Fruit fly (Drosophila melanogaster) whole organism, prepupa: ENCODE measurements around the gene CG31792.

ENCODE experiments used
- Blimp-1 ChIP-seq: fragments of 200-800 bp; sonication (Bioruptor generic); optimal IDR thresholded peaks from 3 replicates; lab custom pipeline; 2017; ENCODE audit warnings: missing biosample characterization, missing genetic modification characterization, mild to moderate bottlenecking, moderate library complexity, missing genetic modification reagents
- CG10631 ChIP-seq: fragments of 200-800 bp; sonication (Bioruptor generic); optimal IDR thresholded peaks from 2 replicates; lab custom pipeline; 2016; ENCODE audit warnings: missing biosample characterization, missing genetic modification characterization
- CG11294 ChIP-seq: fragments of 200-800 bp; sonication (Bioruptor generic); IDR thresholded peaks from 2 replicates; pipeline ENCODE4 v1.3.6; 2022; ENCODE audit warnings: missing biosample characterization, missing genetic modification characterization
- CG11762 ChIP-seq: fragments of 200-800 bp; sonication (Bioruptor generic); optimal IDR thresholded peaks from 3 replicates; lab custom pipeline; 2016; ENCODE audit warnings: missing biosample characterization, missing genetic modification characterization; ENCODE audit not compliant: insufficient read depth
- CG11902 ChIP-seq: fragments of 200-800 bp; sonication (Bioruptor generic); optimal IDR thresholded peaks from 3 replicates; lab custom pipeline; 2016; ENCODE audit warnings: missing biosample characterization, missing genetic modification characterization
- CG15336 ChIP-seq: fragments of 200-800 bp; sonication (Bioruptor generic); IDR thresholded peaks from 2 replicates; pipeline ENCODE4 v1.3.6; 2022; ENCODE audit warnings: missing biosample characterization, missing genetic modification characterization
- CG1621 ChIP-seq: fragments of 200-800 bp; sonication (Bioruptor generic); optimal IDR thresholded peaks from 3 replicates; lab custom pipeline; 2018; ENCODE audit warnings: missing biosample characterization, mild to moderate bottlenecking, missing genetic modification characterization
- CG16779 ChIP-seq: fragments of 200-800 bp; sonication (Bioruptor generic); optimal IDR thresholded peaks from 3 replicates; lab custom pipeline; 2017; ENCODE audit warnings: missing biosample characterization, mild to moderate bottlenecking, missing genetic modification characterization
- CG3032 ChIP-seq: fragments of 200-800 bp; optimal IDR thresholded peaks from 2 replicates; lab custom pipeline; 2019; ENCODE audit warnings: missing biosample characterization, mild to moderate bottlenecking, missing genetic modification characterization, moderate library complexity
- CG32006 ChIP-seq: fragments of 200-800 bp; sonication (Bioruptor generic); optimal IDR thresholded peaks from 3 replicates; lab custom pipeline; 2017; ENCODE audit warnings: missing biosample characterization, mild to moderate bottlenecking, missing genetic modification characterization
- CG34406 ChIP-seq: fragments of 200-800 bp; sonication (Bioruptor generic); optimal IDR thresholded peaks from 3 replicates; lab custom pipeline; 2016; ENCODE audit warnings: missing biosample characterization, missing genetic modification characterization
- CG3919 ChIP-seq: fragments of 200-800 bp; sonication (Bioruptor generic); optimal IDR thresholded peaks from 3 replicates; lab custom pipeline; 2016; ENCODE audit warnings: missing biosample characterization, missing genetic modification characterization
- CG4318 ChIP-seq: fragments of 200-800 bp; sonication (Bioruptor generic); optimal IDR thresholded peaks from 3 replicates; lab custom pipeline; 2017; ENCODE audit warnings: missing biosample characterization, mild to moderate bottlenecking, missing genetic modification characterization
- CG6163 ChIP-seq: fragments of 200-800 bp; sonication (Bioruptor generic); IDR thresholded peaks from 3 replicates; pipeline ENCODE4 v1.3.6; 2022; ENCODE audit warnings: missing biosample characterization, missing genetic modification characterization
- CG6276 ChIP-seq: fragments of 200-800 bp; sonication (Bioruptor generic); optimal IDR thresholded peaks from 2 replicates; lab custom pipeline; 2017; ENCODE audit warnings: missing biosample characterization, mild to moderate bottlenecking, missing genetic modification characterization
- CG6792 ChIP-seq: fragments of 200-800 bp; sonication (Bioruptor generic); optimal IDR thresholded peaks from 3 replicates; lab custom pipeline; 2016; ENCODE audit warnings: missing biosample characterization, missing genetic modification characterization
- CG6808 ChIP-seq: fragments of 200-800 bp; sonication (Bioruptor generic); optimal IDR thresholded peaks from 3 replicates; lab custom pipeline; 2017; ENCODE audit warnings: missing biosample characterization, missing genetic modification characterization, mild to moderate bottlenecking, moderate library complexity, missing genetic modification reagents
- CG7368 ChIP-seq: fragments of 200-800 bp; sonication (Bioruptor generic); optimal IDR thresholded peaks from 3 replicates; lab custom pipeline; 2016; ENCODE audit warnings: missing biosample characterization, missing genetic modification characterization
- CG8119 ChIP-seq: fragments of 200-800 bp; sonication (Bioruptor generic); IDR thresholded peaks from 3 replicates; pipeline ENCODE4 v1.3.6; 2022; ENCODE audit warnings: missing biosample characterization, missing genetic modification characterization
- CG8319 ChIP-seq: fragments of 200-800 bp; sonication (Bioruptor generic); optimal IDR thresholded peaks from 3 replicates; lab custom pipeline; 2016; ENCODE audit warnings: missing biosample characterization, missing genetic modification characterization
- CG9139 ChIP-seq: fragments of 200-800 bp; sonication (Bioruptor generic); optimal IDR thresholded peaks from 3 replicates; lab custom pipeline; 2017; ENCODE audit warnings: missing biosample characterization, mild to moderate bottlenecking, missing genetic modification characterization
- Eip75B ChIP-seq: fragments of 200-800 bp; sonication (Bioruptor generic); optimal IDR thresholded peaks from 3 replicates; lab custom pipeline; 2016; ENCODE audit warnings: missing biosample characterization, missing genetic modification characterization
- Eip78C ChIP-seq: fragments of 200-800 bp; sonication (Bioruptor generic); peaks from one replicate; lab custom pipeline; 2016; ENCODE audit warnings: missing biosample characterization, missing genetic modification characterization
- Eip93F ChIP-seq: fragments of 200-800 bp; sonication (Bioruptor generic); optimal IDR thresholded peaks from 2 replicates; lab custom pipeline; 2016; ENCODE audit warnings: missing biosample characterization, mild to moderate bottlenecking, missing genetic modification characterization
- Ets21C ChIP-seq: fragments of 200-800 bp; sonication (Bioruptor generic); optimal IDR thresholded peaks from 3 replicates; lab custom pipeline; 2016; ENCODE audit warnings: missing biosample characterization, missing genetic modification characterization
- Gug ChIP-seq: fragments of 200-800 bp; sonication (Bioruptor generic); IDR thresholded peaks from 2 replicates; pipeline ENCODE4 v1.3.6; 2022; ENCODE audit warnings: missing biosample characterization, missing genetic modification characterization
- Hr38 ChIP-seq: sonication (Bioruptor generic); optimal IDR thresholded peaks from 2 replicates; lab custom pipeline; 2016; ENCODE audit warnings: missing biosample characterization, missing genetic modification characterization
- Hr39 ChIP-seq: fragments of 200-800 bp; sonication (Bioruptor generic); optimal IDR thresholded peaks from 2 replicates; lab custom pipeline; 2016; ENCODE audit warnings: missing biosample characterization, missing genetic modification characterization
- Hr4 ChIP-seq: fragments of 200-800 bp; sonication (Bioruptor generic); optimal IDR thresholded peaks from 3 replicates; lab custom pipeline; 2016; ENCODE audit warnings: missing biosample characterization, missing genetic modification characterization
- Met ChIP-seq: fragments of 200-800 bp; sonication (Bioruptor generic); optimal IDR thresholded peaks from 3 replicates; lab custom pipeline; 2016; ENCODE audit warnings: missing biosample characterization, missing genetic modification characterization
- OdsH ChIP-seq: fragments of 200-800 bp; sonication (Bioruptor generic); optimal IDR thresholded peaks from 3 replicates; lab custom pipeline; 2016; ENCODE audit warnings: missing biosample characterization, missing genetic modification characterization
- Sox102F ChIP-seq: fragments of 200-800 bp; sonication (Bioruptor generic); optimal IDR thresholded peaks from 2 replicates; lab custom pipeline; 2016; ENCODE audit warnings: missing biosample characterization, mild to moderate bottlenecking, missing genetic modification characterization
- Sox14 ChIP-seq: fragments of 200-800 bp; sonication (Bioruptor generic); optimal IDR thresholded peaks from 3 replicates; lab custom pipeline; 2016; ENCODE audit warnings: missing biosample characterization, missing genetic modification characterization
- acj6 ChIP-seq: fragments of 200-800 bp; sonication (Bioruptor generic); optimal IDR thresholded peaks from 3 replicates; lab custom pipeline; 2016; ENCODE audit warnings: missing biosample characterization, missing genetic modification characterization
- cyc ChIP-seq: fragments of 200-800 bp; sonication (Bioruptor generic); optimal IDR thresholded peaks from 3 replicates; lab custom pipeline; 2016; ENCODE audit warnings: missing biosample characterization, missing genetic modification characterization
- dac ChIP-seq: fragments of 200-800 bp; sonication (Bioruptor generic); optimal IDR thresholded peaks from 2 replicates; lab custom pipeline; 2017; ENCODE audit warnings: missing biosample characterization, mild to moderate bottlenecking, missing genetic modification characterization
- dsx ChIP-seq: fragments of 200-800 bp; optimal IDR thresholded peaks from 3 replicates; lab custom pipeline; 2019; ENCODE audit warnings: missing biosample characterization, mild to moderate bottlenecking, missing genetic modification characterization, moderate library complexity; ENCODE audit not compliant: poor library complexity, severe bottlenecking
- eg ChIP-seq: fragments of 200-800 bp; sonication (Bioruptor generic); IDR thresholded peaks from 3 replicates; pipeline ENCODE4 v1.3.6; 2022; ENCODE audit warnings: missing biosample characterization, missing genetic modification characterization
- esn ChIP-seq: fragments of 200-800 bp; sonication (Bioruptor generic); optimal IDR thresholded peaks from 2 replicates; lab custom pipeline; 2016; ENCODE audit warnings: missing biosample characterization, mild to moderate bottlenecking, missing genetic modification characterization, moderate library complexity
- fd59A ChIP-seq: fragments of 200-800 bp; sonication (Bioruptor generic); optimal IDR thresholded peaks from 2 replicates; lab custom pipeline; 2017; ENCODE audit warnings: missing biosample characterization, mild to moderate bottlenecking, missing genetic modification characterization, missing genetic modification reagents
- fkh ChIP-seq: fragments of 200-800 bp; sonication (Bioruptor generic); optimal IDR thresholded peaks from 3 replicates; lab custom pipeline; 2017; ENCODE audit warnings: missing biosample characterization, mild to moderate bottlenecking, missing genetic modification characterization, moderate library complexity
- net ChIP-seq: fragments of 200-800 bp; sonication (Bioruptor generic); optimal IDR thresholded peaks from 3 replicates; lab custom pipeline; 2016; ENCODE audit warnings: missing biosample characterization, missing genetic modification characterization
- spab ChIP-seq: fragments of 200-800 bp; sonication (Bioruptor generic); optimal IDR thresholded peaks from 2 replicates; lab custom pipeline; 2017; ENCODE audit warnings: missing biosample characterization, mild to moderate bottlenecking, missing genetic modification characterization, missing genetic modification reagents
- ss ChIP-seq, 2 experiments: fragments of 200-800 bp; sonication (Bioruptor generic); optimal IDR thresholded peaks; 2 replicates in 1 of 2; 3 replicates in 1 of 2; lab custom pipeline; 2017 to 2018; ENCODE audit warnings: mild to moderate bottlenecking in 2 of 2, missing biosample characterization in 2 of 2, missing genetic modification characterization in 2 of 2, moderate library complexity in 1 of 2
- svp ChIP-seq: fragments of 200-800 bp; sonication (Bioruptor generic); peaks from one replicate; lab custom pipeline; 2016; ENCODE audit warnings: missing biosample characterization, missing genetic modification characterization
- topi ChIP-seq: fragments of 200-800 bp; sonication (Bioruptor generic); optimal IDR thresholded peaks from 3 replicates; lab custom pipeline; 2016; ENCODE audit warnings: missing biosample characterization, missing genetic modification characterization

CG31792 gene

dm6 chr2L:19045111-19045560, 47.9 kb downstream of the CG31792 start, which contains the start of the genes Ttc19 and Acn (continued):
- TF ChIP-seq Eip75B (GFP tag; lab: Kevin White, UChicago) (peak; percentile 86), fkh (no peak), CG16779 (tag; lab: Kevin White, UChicago) (no peak), Blimp-1 (GFP tag; lab: Kevin White, UChicago) (no peak), OdsH (GFP tag; lab: Kevin White, UChicago) (peak; percentile 88), CG11902 (GFP tag; lab: Kevin White, UChicago) (peak; percentile 55), ss (GFP tag; optimal IDR thresholded peaks at IDR 0.05; lab: Kevin White, UChicago) (no peak), Hr4 (GFP tag; lab: Kevin White, UChicago) (peak; percentile 87), Ets21C (GFP tag; lab: Kevin White, UChicago) (peak; percentile 80), fd59A (GFP tag; lab: Kevin White, UChicago) (peak; percentile 27), Hr38 (GFP tag; lab: Kevin White, UChicago) (no peak), Met (GFP tag; lab: Kevin White, UChicago) (peak; percentile 84), Hr39 (peak; percentile 89), CG11762 (GFP tag; lab: Kevin White, UChicago) (peak; percentile 72), Eip93F (GFP tag; lab: Kevin White, UChicago) (no peak), CG8319 (GFP tag; lab: Kevin White, UChicago) (peak; percentile 53), CG15336 (GFP tag; lab: Robert Waterston, UW) (peak; percentile 51; the same call in 1 of the 2 replicates), CG10631 (GFP tag; lab: Kevin White, UChicago) (peak; percentile 87), CG9139 (GFP tag; lab: Kevin White, UChicago) (no peak), eg (peak; percentile 78), CG6276 (GFP tag; lab: Kevin White, UChicago) (no peak), CG8119 (peak; percentile 54; the same call in 2 of the 3 replicates), CG6792 (peak; percentile 73), dsx (GFP tag; lab: Kevin White, UChicago) (peak; percentile 65), net (peak; percentile 78), CG34406 (GFP tag; lab: Kevin White, UChicago) (peak; percentile 80), acj6 (peak; percentile 81), Sox14 (GFP tag; lab: Kevin White, UChicago) (peak; percentile 91), CG32006 (GFP tag; lab: Kevin White, UChicago) (peak; percentile 74), cyc (GFP tag; lab: Kevin White, UChicago) (peak; percentile 82), spab (GFP tag; lab: Kevin White, UChicago) (no peak), svp (GFP tag; lab: Kevin White, UChicago) (no peak), CG4318 (no peak), Sox102F (GFP tag; lab: Kevin White, UChicago) (no peak), CG6163 (GFP tag; lab: Robert Waterston, UW) (peak; percentile 74), dac (GFP tag; lab: Kevin White, UChicago) (no peak)

- no peak for TF ChIP-seq Hr4 (GFP tag; lab: Kevin White, UChicago)
- peak; percentile 7 for TF ChIP-seq CG3032 (tag; lab: Kevin White, UChicago)
- TF ChIP-seq dsx (GFP tag; lab: Kevin White, UChicago) = peak; percentile 70
- no peak for TF ChIP-seq cyc (GFP tag; lab: Kevin White, UChicago)
- no peak for TF ChIP-seq CG8119
- no peak for TF ChIP-seq Blimp-1 (GFP tag; lab: Kevin White, UChicago)
- no peak for TF ChIP-seq CG6792
- no peak for TF ChIP-seq CG11294
- no peak for TF ChIP-seq CG15336 (GFP tag; lab: Robert Waterston, UW)
- TF ChIP-seq CG7368 = no peak
- TF ChIP-seq CG6808 (GFP tag; lab: Kevin White, UChicago) = no peak
- TF ChIP-seq CG3919 = no peak
- peak; percentile 16 for TF ChIP-seq Eip78C (GFP tag; lab: Kevin White, UChicago)
- no peak for TF ChIP-seq OdsH (GFP tag; lab: Kevin White, UChicago)
- no peak for TF ChIP-seq Gug
- no peak for TF ChIP-seq topi
- peak; percentile 4 for TF ChIP-seq CG1621
- TF ChIP-seq CG32006 (GFP tag; lab: Kevin White, UChicago) = no peak
- TF ChIP-seq esn (GFP tag; lab: Kevin White, UChicago) = peak; percentile 34
Measured at dm6 chr2L:19048912-19049311, 51.7 kb downstream of the CG31792 start, which contains the start of gene CG10470. CG10470 (plus strand) TSS chr2L:19049076.
